Worm (Caenorhabditis elegans) whole organism, late embryonic: ENCODE measurements around the gene F56D6.19.

ENCODE experiments used
- ama-1 ChIP-seq: fragments of 150-350 bp; optimal IDR thresholded peaks from 2 replicates; lab custom pipeline; 2014
- ceh-14 ChIP-seq: sonication (generic microtip); optimal IDR thresholded peaks from 2 replicates; lab custom pipeline; 2016; ENCODE audit warnings: missing genotype, missing genetic modification characterization, missing compliant biosample characterization
- elt-2 ChIP-seq: sonication (generic microtip); optimal IDR thresholded peaks from 2 replicates; lab custom pipeline; 2016; ENCODE audit warnings: missing genetic modification reagents, missing genetic modification characterization, missing compliant biosample characterization
- ets-4 ChIP-seq: sonication (generic microtip); optimal IDR thresholded peaks from 2 replicates; lab custom pipeline; 2016; ENCODE audit warnings: missing genetic modification characterization, missing compliant biosample characterization
- eyg-1 ChIP-seq: sonication (generic microtip); optimal IDR thresholded peaks from 2 replicates; lab custom pipeline; 2016; ENCODE audit warnings: missing genotype, missing genetic modification characterization, missing compliant biosample characterization
- fkh-10 ChIP-seq: fragments of 150-350 bp; optimal IDR thresholded peaks from 2 replicates; lab custom pipeline; 2014; ENCODE audit warnings: missing biosample characterization, missing genetic modification reagents, missing genetic modification characterization
- nfya-1 ChIP-seq: sonication (generic microtip); optimal IDR thresholded peaks from 2 replicates; lab custom pipeline; 2017; ENCODE audit warnings: missing genetic modification characterization, mild to moderate bottlenecking, missing compliant biosample characterization, antibody characterized with exemption, moderate library complexity
- nhr-11 ChIP-seq: fragments of 150-350 bp; optimal IDR thresholded peaks from 2 replicates; lab custom pipeline; 2014; ENCODE audit warnings: missing biosample characterization, missing genetic modification characterization
- odd-2 ChIP-seq: sonication (generic microtip); optimal IDR thresholded peaks from 2 replicates; lab custom pipeline; 2017; ENCODE audit warnings: antibody characterized with exemption, mild to moderate bottlenecking, missing genetic modification characterization, missing compliant biosample characterization
- pha-4 ChIP-seq: fragments of 150-350 bp; optimal IDR thresholded peaks from 2 replicates; lab custom pipeline; 2018; ENCODE audit warnings: missing biosample characterization, missing genetic modification reagents, missing genetic modification characterization
- pqm-1 ChIP-seq: sonication (generic microtip); optimal IDR thresholded peaks from 2 replicates; lab custom pipeline; 2016; ENCODE audit warnings: missing genetic modification characterization, missing compliant biosample characterization
- syd-9 ChIP-seq: sonication (generic microtip); optimal IDR thresholded peaks from 2 replicates; lab custom pipeline; 2016; ENCODE audit warnings: mild to moderate bottlenecking, missing genetic modification characterization, moderate library complexity, missing compliant biosample characterization
- unc-3 ChIP-seq, 2 experiments: fragments of 200-800 bp in 1 of 2; sonication (Bioruptor generic) in 1 of 2; sonication (generic microtip) in 1 of 2; conservative IDR thresholded peaks in 1 of 2; optimal IDR thresholded peaks in 1 of 2; 2 replicates each; pipeline versions ENCODE4 v1.3.6 to Lab custom; 2016 to 2022; ENCODE audit warnings: missing compliant biosample characterization in 2 of 2, missing genetic modification characterization in 2 of 2, missing genetic modification reagents in 1 of 2
- unc-86 ChIP-seq: sonication (generic microtip); optimal IDR thresholded peaks from 2 replicates; lab custom pipeline; 2016; ENCODE audit warnings: missing genetic modification characterization, missing compliant biosample characterization

- TF ChIP-seq syd-9: no peak
- TF ChIP-seq pqm-1 (tag; lab: Kevin White, UChicago): no peak
- no peak for TF ChIP-seq eyg-1 (tag; lab: Kevin White, UChicago)
- no peak for TF ChIP-seq elt-2 (tag; lab: Kevin White, UChicago)
- TF ChIP-seq unc-86 (tag; lab: Kevin White, UChicago): no peak
- no peak for TF ChIP-seq ets-4 (tag; lab: Kevin White, UChicago)
- no peak for TF ChIP-seq ama-1
- TF ChIP-seq nhr-11 (tag; lab: Kevin White, UChicago): no peak
- no peak for TF ChIP-seq odd-2
- TF ChIP-seq unc-3 (GFP tag; conservative IDR thresholded peaks at IDR 0.05; lab: Robert Waterston, UW): no peak
- TF ChIP-seq unc-3 (tag; optimal IDR thresholded peaks at IDR 0.05; lab: Kevin White, UChicago): no peak
- TF ChIP-seq fkh-10 (GFP tag; lab: Kevin White, UChicago): no peak
- TF ChIP-seq pha-4 (tag; lab: Kevin White, UChicago): no peak
- TF ChIP-seq ceh-14 (tag; lab: Kevin White, UChicago): no peak
- no peak for TF ChIP-seq nfya-1 (tag; lab: Kevin White, UChicago)
These were observed 734 bp downstream of the F56D6.19 start, which contains the start of gene srz-20 for ce11 chrIV:3915296-3915695.
